Worm (Caenorhabditis elegans): ENCODE data around the gene Y113G7A.14.
A peak's percentile ranks its signal among the peaks of the same experiment; 100 is the strongest.

Y113G7A.14 gene

ce11 chrV:20164059-20164892 is 26.0 kb upstream of the Y113G7A.14 start, which contains the start of gene F19B2.5:
Gene F19B2.5 (minus strand): TSS chrV:20164165.
- TF ChIP-seq pax-3 (tag; optimal IDR thresholded peaks at IDR 0.05) (peak; percentile 25), egl-13 (tag; optimal IDR thresholded peaks at IDR 0.05) (no peak), lin-35 (GFP tag; optimal IDR thresholded peaks at IDR 0.05) (peak in 1 of 2 experiments; percentile 46), sox-4 (tag; optimal IDR thresholded peaks at IDR 0.05) (no peak), nhr-84 (tag; optimal IDR thresholded peaks at IDR 0.05) (no peak), fkh-10 (GFP tag; optimal IDR thresholded peaks at IDR 0.05) (no peak), elt-2 (tag; optimal IDR thresholded peaks at IDR 0.05) (peak; percentile 99), lin-15B (tag; optimal IDR thresholded peaks at IDR 0.05) (no peak), unc-98 (GFP tag; IDR thresholded peaks at IDR 0.05) (no peak), pqm-1 (tag; optimal IDR thresholded peaks at IDR 0.05) (peak; percentile 72), nhr-19 (GFP tag; conservative IDR thresholded peaks at IDR 0.05) (0 out of 2 replicates have a peak, but pooled peaks have one; percentile 8), snu-23 (GFP tag; optimal IDR thresholded peaks at IDR 0.05) (no peak), nhr-90 (tag; optimal IDR thresholded peaks at IDR 0.05; ENCODE audit: poor library complexity) (peak; percentile 47), nhr-20 (tag; optimal IDR thresholded peaks at IDR 0.05) (peak; percentile 50), nhr-71 (tag; optimal IDR thresholded peaks at IDR 0.05) (peak; percentile 67), jun-1 (tag; optimal IDR thresholded peaks at IDR 0.05) (peak; percentile 66)

- TF ChIP-seq mab-9 (GFP tag; IDR thresholded peaks at IDR 0.05) (no peak), mef-2 (tag; optimal IDR thresholded peaks at IDR 0.05) (no peak), aha-1 (tag; optimal IDR thresholded peaks at IDR 0.05) (no peak), elt-2 (tag; optimal IDR thresholded peaks at IDR 0.05) (no peak), irx-1 (tag; optimal IDR thresholded peaks at IDR 0.05) (no peak), lin-15B (tag; optimal IDR thresholded peaks at IDR 0.05) (no peak), pag-3 (tag; optimal IDR thresholded peaks at IDR 0.05; ENCODE audit: borderline replicate concordance, insufficient read depth) (no peak), sox-4 (tag; optimal IDR thresholded peaks at IDR 0.05) (no peak), lin-13 (GFP tag; optimal IDR thresholded peaks at IDR 0.05) (no peak), egl-13 (tag; optimal IDR thresholded peaks at IDR 0.05) (no peak), nhr-12 (tag; optimal IDR thresholded peaks at IDR 0.05) (no peak), C04F5.9 (tag; optimal IDR thresholded peaks at IDR 0.05) (no peak), nhr-71 (tag; optimal IDR thresholded peaks at IDR 0.05) (no peak), aly-2 (tag; optimal IDR thresholded peaks at IDR 0.05) (no peak), dpl-1 (GFP tag; optimal IDR thresholded peaks at IDR 0.05) (no peak), lin-14 (GFP tag; optimal IDR thresholded peaks at IDR 0.05) (no peak), blmp-1 (tag; optimal IDR thresholded peaks at IDR 0.05) (no peak), alr-1 (tag; optimal IDR thresholded peaks at IDR 0.05; ENCODE audit: borderline replicate concordance) (no peak)
Observed at ce11 chrV:20163105-20163449, 24.8 kb upstream of the Y113G7A.14 start.

ce11 chrV:20162290-20163104 is 24.2 kb upstream of the Y113G7A.14 start:
- TF ChIP-seq nhr-76 (tag; optimal IDR thresholded peaks at IDR 0.05) (no peak), swsn-7 (tag; optimal IDR thresholded peaks at IDR 0.05) (no peak), snpc-4 (tag; optimal IDR thresholded peaks at IDR 0.05) (no peak), ama-1 (optimal IDR thresholded peaks at IDR 0.05) (peak; percentile 63), lin-39 (tag; optimal IDR thresholded peaks at IDR 0.05) (no peak), hpl-2 (GFP tag; optimal IDR thresholded peaks at IDR 0.05) (peak; percentile 51), tlp-1 (tag; optimal IDR thresholded peaks at IDR 0.05) (no peak), dsc-1 (tag; optimal IDR thresholded peaks at IDR 0.05) (no peak), blmp-1 (tag; optimal IDR thresholded peaks at IDR 0.05) (no peak), C04F5.9 (tag; optimal IDR thresholded peaks at IDR 0.05) (no peak), unc-98 (GFP tag; IDR thresholded peaks at IDR 0.05) (no peak), nhr-71 (tag; optimal IDR thresholded peaks at IDR 0.05) (peak; percentile 9), ceh-88 (GFP tag; IDR thresholded peaks at IDR 0.05) (no peak), snu-23 (GFP tag; optimal IDR thresholded peaks at IDR 0.05) (no peak), fos-1 (tag; optimal IDR thresholded peaks at IDR 0.05) (no peak), C34B4.2 (tag; optimal IDR thresholded peaks at IDR 0.05) (no peak), elt-3 (tag; optimal IDR thresholded peaks at IDR 0.05) (no peak), fkh-8 (tag; optimal IDR thresholded peaks at IDR 0.05) (no peak), egl-13 (tag; optimal IDR thresholded peaks at IDR 0.05) (no peak), ceh-63 (GFP tag; optimal IDR thresholded peaks at IDR 0.05) (no peak), hlh-17 (GFP tag; optimal IDR thresholded peaks at IDR 0.05; ENCODE audit: borderline replicate concordance) (no peak), efl-1 (optimal IDR thresholded peaks at IDR 0.05) (no peak), efl-1 (GFP tag; optimal IDR thresholded peaks at IDR 0.05 in 1 of 2) (peak in 1 of 2 experiments; percentile 59), lin-35 (GFP tag; optimal IDR thresholded peaks at IDR 0.05) (peak in 1 of 2 experiments; percentile 60)

Measured in whole organism, L1 larva.